Fruit fly (Drosophila melanogaster): Measurements from ENCODE around the gene Dic2.
A peak's percentile ranks its signal among the peaks of the same experiment; 100 is the strongest.

Dic2 gene

dm6 chr3R:20546662-20547620 is 45.7 kb upstream of the Dic2 start:
- TF ChIP-seq Hr4 (GFP tag; optimal IDR thresholded peaks at IDR 0.05): peak; percentile 37
- TF ChIP-seq CG10631 (GFP tag; optimal IDR thresholded peaks at IDR 0.05): no peak
- peak; percentile 30 for TF ChIP-seq Met (GFP tag; optimal IDR thresholded peaks at IDR 0.05)
- peak; percentile 18 for TF ChIP-seq achi (GFP tag; optimal IDR thresholded peaks at IDR 0.05)
- TF ChIP-seq Hr39 (GFP tag; optimal IDR thresholded peaks at IDR 0.05): peak; percentile 1
- no peak for TF ChIP-seq topi (GFP tag; optimal IDR thresholded peaks at IDR 0.05)
- peak; percentile 18 for TF ChIP-seq fkh (GFP tag; optimal IDR thresholded peaks at IDR 0.05)
- peak; percentile 49 for TF ChIP-seq OdsH (GFP tag; optimal IDR thresholded peaks at IDR 0.05)
- no peak for TF ChIP-seq acj6 (GFP tag; optimal IDR thresholded peaks at IDR 0.05)
- peak; percentile 26 for TF ChIP-seq CG10669 (GFP tag; optimal IDR thresholded peaks at IDR 0.05)
- TF ChIP-seq Eip78C (GFP tag): peak; percentile 70
- peak; percentile 59 for TF ChIP-seq vri (GFP tag; optimal IDR thresholded peaks at IDR 0.05)
- peak; percentile 49 for TF ChIP-seq CG15336 (GFP tag; IDR thresholded peaks at IDR 0.05)
- no peak for TF ChIP-seq CG8632 (GFP tag; optimal IDR thresholded peaks at IDR 0.05)
- peak; percentile 31 for TF ChIP-seq svp (GFP tag)
- peak; percentile 19; the same call in 1 of the 3 replicates for TF ChIP-seq CG6163 (GFP tag; IDR thresholded peaks at IDR 0.05)

dm6 chr3R:20545678-20546077 is 44.5 kb upstream of the Dic2 start:
- peak; percentile 45; the same call in 1 of the 3 replicates for TF ChIP-seq eg (GFP tag; IDR thresholded peaks at IDR 0.05)
- TF ChIP-seq Hr4 (GFP tag; optimal IDR thresholded peaks at IDR 0.05): no peak
- peak; percentile 31; the same call in 1 of the 3 replicates for TF ChIP-seq CG6163 (GFP tag; IDR thresholded peaks at IDR 0.05)
- peak; percentile 62 for TF ChIP-seq svp (GFP tag)
- TF ChIP-seq fkh (GFP tag; optimal IDR thresholded peaks at IDR 0.05): peak; percentile 54
- TF ChIP-seq dac (GFP tag; optimal IDR thresholded peaks at IDR 0.05): no peak
- TF ChIP-seq esn (GFP tag; optimal IDR thresholded peaks at IDR 0.05): no peak

dm6 chr3R:20544952-20545351 is 43.7 kb upstream of the Dic2 start:
- TF ChIP-seq OdsH (GFP tag; optimal IDR thresholded peaks at IDR 0.05) (peak; percentile 17), Sox15 (GFP tag; optimal IDR thresholded peaks at IDR 0.05) (no peak)

- TF ChIP-seq fkh (GFP tag; optimal IDR thresholded peaks at IDR 0.05): peak; percentile 15
- no peak for TF ChIP-seq Eip78C (GFP tag)
- TF ChIP-seq dac (GFP tag; optimal IDR thresholded peaks at IDR 0.05): no peak
- TF ChIP-seq svp (GFP tag): peak; percentile 99
Observed at dm6 chr3R:20543719-20544118, 42.5 kb upstream of the Dic2 start.

dm6 chr3R:20543220-20543619 is 42.0 kb upstream of the Dic2 start:
- TF ChIP-seq CG8319 (GFP tag; optimal IDR thresholded peaks at IDR 0.05) (no peak), Eip78C (GFP tag) (peak; percentile 23)

- TF ChIP-seq pdm3 (GFP tag; optimal IDR thresholded peaks at IDR 0.05) (no peak), svp (GFP tag) (peak; percentile 41), OdsH (GFP tag; optimal IDR thresholded peaks at IDR 0.05) (no peak), CG15336 (GFP tag; IDR thresholded peaks at IDR 0.05) (0 out of 2 replicates have a peak, but pooled peaks have one; percentile 19), CG10669 (GFP tag; optimal IDR thresholded peaks at IDR 0.05) (no peak), fkh (GFP tag; optimal IDR thresholded peaks at IDR 0.05) (peak; percentile 76), CG6163 (GFP tag; IDR thresholded peaks at IDR 0.05) (0 out of 3 replicates have a peak, but pooled peaks have one; percentile 8), esn (GFP tag; optimal IDR thresholded peaks at IDR 0.05) (peak; percentile 12), Eip78C (GFP tag) (peak; percentile 70), CG11762 (GFP tag; optimal IDR thresholded peaks at IDR 0.05; ENCODE audit: insufficient read depth) (no peak), salr (GFP tag; optimal IDR thresholded peaks at IDR 0.05) (no peak), eg (GFP tag; IDR thresholded peaks at IDR 0.05) (no peak), CG3919 (GFP tag; optimal IDR thresholded peaks at IDR 0.05) (no peak), CG1621 (tag; optimal IDR thresholded peaks at IDR 0.05) (peak; percentile 32), CG6854 (GFP tag; optimal IDR thresholded peaks at IDR 0.05) (no peak)
Observed at dm6 chr3R:20542283-20543144, 41.3 kb upstream of the Dic2 start.

All from whole organism, prepupa.